Fruit fly (Drosophila melanogaster): ENCODE measurements around the gene ifc.

- TF ChIP-seq CG8478 (optimal IDR thresholded peaks at IDR 0.05) (no peak), CTCF (optimal IDR thresholded peaks at IDR 0.05) (no peak)
These were observed 8.4 kb upstream of the ifc start for dm6 chr2L:5977729-5978078.

Data from S2 (cell line).